Worm (Caenorhabditis elegans): ENCODE data around the gene Y19D2B.1.

- TF ChIP-seq tbx-11 (GFP tag; IDR thresholded peaks at IDR 0.05) (no peak), ama-1 (optimal IDR thresholded peaks at IDR 0.05) (no peak), aly-1 (tag; optimal IDR thresholded peaks at IDR 0.05) (no peak), tra-4 (tag; optimal IDR thresholded peaks at IDR 0.05) (no peak), B0310.2 (tag; optimal IDR thresholded peaks at IDR 0.05) (no peak), scrt-1 (GFP tag; IDR thresholded peaks at IDR 0.05) (no peak)
Observed at ce11 chrII:10947317-10947716, 24.5 kb upstream of the Y19D2B.1 start, which contains the start of the genes tceb-3 and gskl-1.

Measured in whole organism, early embryonic.